Worm (Caenorhabditis elegans) whole organism, L4 larva: ENCODE measurements around the gene B0334.20.
A peak's percentile ranks its signal among the peaks of the same experiment; 100 is the strongest.

Experiments used
- F44E2.7 ChIP-seq: fragments of 200-800 bp; sonication (Bioruptor generic); IDR thresholded peaks from 2 replicates; pipeline ENCODE4 v2.1.2; 2022; ENCODE audit warnings: missing genetic modification characterization, missing compliant biosample characterization
- Y105C5A.15 ChIP-seq: fragments of 200-800 bp; sonication (Bioruptor generic); IDR thresholded peaks from 2 replicates; pipeline ENCODE4 v1.3.6; 2022; ENCODE audit warnings: missing genetic modification characterization, missing compliant biosample characterization
- Y48G9A.11 ChIP-seq: fragments of 200-800 bp; sonication (Bioruptor generic); IDR thresholded peaks from 2 replicates; pipeline ENCODE4 v1.3.6; 2022; ENCODE audit warnings: missing genetic modification reagents, missing genetic modification characterization, missing compliant biosample characterization
- aly-2 ChIP-seq: sonication (generic microtip); optimal IDR thresholded peaks from 2 replicates; lab custom pipeline; 2018; ENCODE audit warnings: missing biosample characterization, missing genetic modification characterization
- ama-1 ChIP-seq: fragments of 150-350 bp; optimal IDR thresholded peaks from 2 replicates; lab custom pipeline; 2014; ENCODE audit warnings: inconsistent platforms, mixed read lengths
- arid-1 ChIP-seq: fragments of 200-800 bp; sonication (Bioruptor generic); conservative IDR thresholded peaks from 2 replicates; pipeline ENCODE4 v1.3.6; 2022; ENCODE audit warnings: missing genetic modification reagents, missing genetic modification characterization, missing compliant biosample characterization
- ceh-28 ChIP-seq: fragments of 150-350 bp; optimal IDR thresholded peaks from 2 replicates; lab custom pipeline; 2014; ENCODE audit warnings: missing biosample characterization, missing genetic modification reagents, missing genetic modification characterization
- ces-1 ChIP-seq: fragments of 150-350 bp; sonication (generic microtip); optimal IDR thresholded peaks from 4 replicates; lab custom pipeline; 2014; ENCODE audit warnings: missing biosample characterization, missing genetic modification reagents, missing genetic modification characterization
- cey-2 ChIP-seq: sonication (generic microtip); optimal IDR thresholded peaks from 3 replicates; lab custom pipeline; 2017; ENCODE audit warnings: missing genetic modification characterization, mild to moderate bottlenecking, missing compliant biosample characterization, antibody characterized with exemption, borderline replicate concordance; ENCODE audit not compliant: insufficient read depth
- ctbp-1 ChIP-seq: fragments of 200-800 bp; sonication (Bioruptor generic); IDR thresholded peaks from 2 replicates; pipeline ENCODE4 v1.3.6; 2022; ENCODE audit warnings: missing genetic modification reagents, missing genetic modification characterization, missing compliant biosample characterization
- daf-16 ChIP-seq, 3 experiments: sonication (generic microtip); optimal IDR thresholded peaks; 2 replicates each; lab custom pipeline; 2016 to 2017; ENCODE audit warnings: missing genetic modification characterization in 3 of 3, missing genetic modification reagents in 3 of 3, mild to moderate bottlenecking in 2 of 3, missing compliant biosample characterization in 2 of 3, missing biosample characterization in 1 of 3, moderate library complexity in 1 of 3
- dmd-8 ChIP-seq: fragments of 200-800 bp; sonication (Bioruptor generic); IDR thresholded peaks from 2 replicates; pipeline ENCODE4 v1.3.6; 2022; ENCODE audit warnings: missing genetic modification characterization, missing compliant biosample characterization
- dpl-1 ChIP-seq: fragments of 150-350 bp; optimal IDR thresholded peaks from 2 replicates; lab custom pipeline; 2014; ENCODE audit warnings: missing biosample characterization, missing genetic modification reagents, missing genetic modification characterization
- dve-1 ChIP-seq: sonication (generic microtip); optimal IDR thresholded peaks from 2 replicates; lab custom pipeline; 2017; ENCODE audit warnings: antibody characterized with exemption, mild to moderate bottlenecking, missing genetic modification characterization, missing compliant biosample characterization; ENCODE audit not compliant: insufficient read depth
- fos-1 ChIP-seq: fragments of 150-350 bp; optimal IDR thresholded peaks from 2 replicates; lab custom pipeline; 2014; ENCODE audit warnings: missing biosample characterization, missing genetic modification characterization
- hlh-30 ChIP-seq: sonication (generic microtip); optimal IDR thresholded peaks from 2 replicates; lab custom pipeline; 2017; ENCODE audit warnings: antibody characterized with exemption, mild to moderate bottlenecking, missing genetic modification characterization, missing compliant biosample characterization; ENCODE audit not compliant: insufficient read depth
- hmg-1.1 ChIP-seq: fragments of 200-800 bp; sonication (Bioruptor generic); IDR thresholded peaks from 2 replicates; pipeline ENCODE4 v1.3.6; 2022; ENCODE audit warnings: missing genetic modification reagents, missing genetic modification characterization, missing compliant biosample characterization
- lin-13 ChIP-seq: fragments of 150-350 bp; optimal IDR thresholded peaks from 2 replicates; lab custom pipeline; 2014; ENCODE audit warnings: missing biosample characterization, missing genetic modification reagents, missing genetic modification characterization
- lin-15B ChIP-seq: fragments of 150-350 bp; sonication (generic microtip); optimal IDR thresholded peaks from 3 replicates; lab custom pipeline; 2014; ENCODE audit warnings: missing biosample characterization, missing genetic modification characterization
- lin-38 ChIP-seq: fragments of 200-800 bp; sonication (Bioruptor generic); IDR thresholded peaks from 2 replicates; pipeline ENCODE4 v1.3.6; 2022; ENCODE audit warnings: missing genetic modification reagents, missing genetic modification characterization, missing compliant biosample characterization
- lin-39 ChIP-seq: fragments of 150-350 bp; optimal IDR thresholded peaks from 2 replicates; lab custom pipeline; 2014; ENCODE audit warnings: missing biosample characterization, missing genetic modification reagents, missing genetic modification characterization
- lsy-2 ChIP-seq, 2 experiments: fragments of 150-350 bp in 1 of 2; sonication (generic microtip) in 1 of 2; optimal IDR thresholded peaks; 2 replicates each; lab custom pipeline; 2014 to 2017; ENCODE audit warnings: missing biosample characterization in 2 of 2, missing genetic modification characterization in 2 of 2
- madf-9 ChIP-seq: fragments of 200-800 bp; sonication (Bioruptor generic); conservative IDR thresholded peaks from 2 replicates; pipeline ENCODE4 v1.3.6; 2022; ENCODE audit warnings: missing genetic modification reagents, missing genetic modification characterization, missing compliant biosample characterization
- mep-1 ChIP-seq: fragments of 150-350 bp; sonication (generic microtip); optimal IDR thresholded peaks from 3 replicates; lab custom pipeline; 2014; ENCODE audit warnings: missing biosample characterization, missing genetic modification characterization
- mes-2 ChIP-seq: sonication (generic microtip); optimal IDR thresholded peaks from 2 replicates; lab custom pipeline; 2016; ENCODE audit warnings: missing genotype, mild to moderate bottlenecking, missing genetic modification characterization, missing compliant biosample characterization; ENCODE audit not compliant: poor library complexity, severe bottlenecking
- mxl-2 ChIP-seq: fragments of 200-800 bp; sonication (Bioruptor generic); conservative IDR thresholded peaks from 2 replicates; pipeline ENCODE4 v1.3.6; 2022; ENCODE audit warnings: missing genetic modification reagents, missing genetic modification characterization, missing compliant biosample characterization
- nhr-102 ChIP-seq: sonication (generic microtip); optimal IDR thresholded peaks from 2 replicates; lab custom pipeline; 2016; ENCODE audit warnings: mild to moderate bottlenecking, missing genetic modification characterization, moderate library complexity, missing compliant biosample characterization
- nhr-111 ChIP-seq: fragments of 200-800 bp; sonication (Bioruptor generic); optimal IDR thresholded peaks from 2 replicates; lab custom pipeline; 2018; ENCODE audit warnings: mild to moderate bottlenecking, missing genetic modification characterization, missing compliant biosample characterization
- nhr-28 ChIP-seq: fragments of 150-350 bp; optimal IDR thresholded peaks from 2 replicates; lab custom pipeline; 2014; ENCODE audit warnings: missing biosample characterization, missing genetic modification characterization
- nhr-42 ChIP-seq: fragments of 200-800 bp; sonication (Bioruptor generic); IDR thresholded peaks from 2 replicates; pipeline ENCODE4 v1.3.6; 2022; ENCODE audit warnings: missing genetic modification characterization, missing compliant biosample characterization
- nhr-6 ChIP-seq: fragments of 150-350 bp; optimal IDR thresholded peaks from 2 replicates; lab custom pipeline; 2014; ENCODE audit warnings: missing biosample characterization, missing genetic modification characterization
- pqm-1 ChIP-seq: sonication (generic microtip); optimal IDR thresholded peaks from 2 replicates; lab custom pipeline; 2017; ENCODE audit warnings: missing biosample characterization, missing genetic modification characterization
- rbr-2 ChIP-seq: sonication (generic microtip); optimal IDR thresholded peaks from 2 replicates; lab custom pipeline; 2016; ENCODE audit warnings: missing genotype, missing genetic modification characterization, missing compliant biosample characterization
- set-16 ChIP-seq: fragments of 200-800 bp; sonication (Bioruptor generic); IDR thresholded peaks from 2 replicates; pipeline ENCODE4 v1.3.6; 2022; ENCODE audit warnings: missing genetic modification reagents, missing genetic modification characterization, missing compliant biosample characterization
- skn-1 ChIP-seq: fragments of 150-350 bp; optimal IDR thresholded peaks from 2 replicates; lab custom pipeline; 2014; ENCODE audit warnings: missing biosample characterization, missing genetic modification characterization
- snpc-1.2 ChIP-seq: fragments of 200-800 bp; sonication (Bioruptor generic); IDR thresholded peaks from 2 replicates; pipeline ENCODE4 v1.3.6; 2022; ENCODE audit warnings: missing genetic modification reagents, missing genetic modification characterization, missing compliant biosample characterization
- spr-3 ChIP-seq: fragments of 200-800 bp; sonication (Bioruptor generic); optimal IDR thresholded peaks from 2 replicates; lab custom pipeline; 2018; ENCODE audit warnings: mild to moderate bottlenecking, missing genetic modification characterization, missing compliant biosample characterization
- tag-97 ChIP-seq: fragments of 200-800 bp; sonication (Bioruptor generic); IDR thresholded peaks from 2 replicates; pipeline ENCODE4 v1.3.6; 2022; ENCODE audit warnings: missing genetic modification characterization, missing compliant biosample characterization
- unc-62 ChIP-seq, 3 experiments: fragments of 150-350 bp in 1 of 3; sonication (generic microtip); optimal IDR thresholded peaks in 2 of 3; peaks in 1 of 3; 1 replicate in 1 of 3; 2 replicates in 2 of 3; lab custom pipeline; 2014 to 2017; ENCODE audit warnings: missing biosample characterization in 3 of 3, missing genetic modification characterization in 3 of 3, missing genetic modification reagents in 3 of 3, missing genotype in 1 of 3
- zfp-3 ChIP-seq: fragments of 200-800 bp; sonication (Bioruptor generic); conservative IDR thresholded peaks from 2 replicates; pipeline ENCODE4 v1.3.6; 2022; ENCODE audit warnings: missing genetic modification reagents, missing genetic modification characterization, missing compliant biosample characterization
- zip-2 ChIP-seq: fragments of 150-350 bp; optimal IDR thresholded peaks from 2 replicates; lab custom pipeline; 2014; ENCODE audit warnings: missing biosample characterization, missing genetic modification characterization

The B0334.20 gene

DNA sequence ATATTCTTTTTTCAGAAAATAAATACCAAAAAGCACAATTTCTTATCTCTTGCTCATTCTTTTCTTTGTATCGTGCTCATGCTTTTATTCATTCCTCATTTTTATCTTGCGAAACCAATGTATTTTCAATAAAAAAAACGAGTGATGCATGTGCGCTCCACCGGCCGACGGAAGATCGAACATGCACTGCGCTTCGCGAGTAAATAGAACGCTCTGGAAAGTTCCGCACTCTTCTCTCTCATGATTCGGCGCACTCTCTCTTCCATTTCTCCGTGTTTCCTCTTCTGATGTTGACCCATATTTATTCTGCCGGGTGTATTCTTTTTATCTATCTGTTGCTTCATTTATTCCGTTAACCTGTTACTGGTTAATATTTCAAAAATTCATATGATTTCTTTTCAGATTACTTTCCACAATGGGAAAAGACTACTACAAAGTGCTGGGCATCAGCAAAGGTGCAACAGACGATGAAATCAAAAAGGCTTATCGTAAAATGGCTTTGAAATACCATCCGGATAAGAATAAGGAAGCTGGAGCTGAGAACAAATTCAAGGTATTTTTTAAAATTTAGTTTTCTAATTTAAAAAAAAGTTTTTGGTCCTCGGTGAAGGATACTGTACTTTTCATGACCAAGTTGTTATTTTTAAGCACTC lies 45.2 kb upstream of the B0334.20 start, which contains the start of gene dnj-13 (continued):
- TF ChIP-seq lin-39 (tag; lab: Kevin White, UChicago) (no peak), tag-97 (GFP tag; lab: Robert Waterston, UW) (peak; percentile 87; the same call in 1 of the 2 replicates), spr-3 (GFP tag; lab: Kevin White, UChicago) (peak; percentile 94), rbr-2 (tag; lab: Kevin White, UChicago) (peak; percentile 96), ctbp-1 (GFP tag; lab: Robert Waterston, UW) (peak; percentile 95), mep-1 (tag; lab: Kevin White, UChicago) (peak; percentile 96), mxl-2 (GFP tag; lab: Robert Waterston, UW) (peak; percentile 55; the same call in 1 of the 2 replicates), lin-15B (tag; lab: Kevin White, UChicago) (no peak), F44E2.7 (no peak), aly-2 (tag; lab: Kevin White, UChicago) (no peak), skn-1 (tag; lab: Kevin White, UChicago) (no peak), nhr-6 (tag; lab: Kevin White, UChicago) (peak; percentile 80), madf-9 (GFP tag; lab: Robert Waterston, UW) (peak; percentile 94), zfp-3 (GFP tag; lab: Robert Waterston, UW) (peak; percentile 98), dve-1 (tag; lab: Kevin White, UChicago) (peak; percentile 98), cey-2 (tag; lab: Kevin White, UChicago) (no peak), dmd-8 (GFP tag; lab: Robert Waterston, UW) (peak; percentile 84), nhr-111 (GFP tag; lab: Kevin White, UChicago) (peak; percentile 96), nhr-42 (GFP tag; lab: Robert Waterston, UW) (peak; percentile 95), ces-1 (GFP tag; lab: Kevin White, UChicago) (no peak), unc-62 (GFP tag; optimal IDR thresholded peaks at IDR 0.05 in 1 of 2; lab: Kevin White, UChicago) (peak in 1 of 2 experiments; percentile 84), unc-62 (tag; optimal IDR thresholded peaks at IDR 0.05; lab: Kevin White, UChicago) (no peak)
- TF ChIP-seq, all 104 proteins: peak for 78

DNA sequence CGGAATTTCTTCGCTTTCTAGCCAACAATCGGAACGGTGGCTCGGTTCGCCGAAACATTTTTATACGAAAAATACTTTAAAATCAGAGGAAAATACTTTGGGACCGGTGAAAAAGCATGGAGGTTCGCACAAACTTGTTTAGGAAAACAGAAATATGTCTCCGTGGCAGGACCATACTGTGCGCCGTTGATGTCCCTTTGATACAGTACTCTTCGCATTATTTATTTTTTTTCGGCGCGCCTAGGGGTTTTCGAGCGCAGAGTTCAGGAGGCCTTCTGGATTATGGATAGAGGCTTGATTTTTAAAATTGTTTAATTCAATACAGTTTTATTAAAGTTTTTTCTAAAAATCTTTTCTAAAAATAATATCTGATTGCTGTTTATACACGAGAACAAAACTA lies 44.5 kb upstream of the B0334.20 start, which contains the start of gene F54D5.9:
F54D5.9 (minus strand) TSS at position 115 of the 400 bp plus-strand sequence.
- TF ChIP-seq Y48G9A.11 (no peak), set-16 (GFP tag; lab: Robert Waterston, UW) (no peak), lin-38 (GFP tag; lab: Robert Waterston, UW) (peak; percentile 14), zip-2 (tag; lab: Kevin White, UChicago) (no peak)

DNA sequence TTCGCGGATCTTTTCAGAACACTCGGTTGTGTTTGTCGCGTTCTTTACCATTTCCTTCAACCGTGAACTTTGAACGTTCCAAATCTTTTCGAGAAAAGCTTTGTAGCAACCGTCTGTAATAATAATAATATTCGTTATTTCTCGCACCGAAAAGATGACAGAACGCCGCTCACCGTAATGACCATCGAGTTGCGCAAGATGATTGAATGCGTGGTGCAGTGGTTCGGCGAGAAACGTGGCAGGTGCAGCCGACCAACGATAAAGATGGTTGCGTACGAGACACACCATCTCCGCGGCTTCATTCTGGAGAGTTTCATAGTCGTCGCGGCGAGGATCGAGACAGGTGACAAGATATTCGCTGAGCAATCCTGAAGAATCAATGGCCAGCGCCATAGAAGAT lies 42.7 kb upstream of the B0334.20 start:
- no peak for TF ChIP-seq Y105C5A.15 (GFP tag; lab: Robert Waterston, UW)
- no peak for TF ChIP-seq ctbp-1 (GFP tag; lab: Robert Waterston, UW)
- no peak for TF ChIP-seq mxl-2 (GFP tag; lab: Robert Waterston, UW)
- no peak for TF ChIP-seq snpc-1.2 (GFP tag; lab: Robert Waterston, UW)
- no peak for TF ChIP-seq lsy-2 (tag; optimal IDR thresholded peaks at IDR 0.05; lab: Kevin White, UChicago)
- no peak for TF ChIP-seq tag-97 (GFP tag; lab: Robert Waterston, UW)
- TF ChIP-seq, all 104 proteins: peak for 0

DNA sequence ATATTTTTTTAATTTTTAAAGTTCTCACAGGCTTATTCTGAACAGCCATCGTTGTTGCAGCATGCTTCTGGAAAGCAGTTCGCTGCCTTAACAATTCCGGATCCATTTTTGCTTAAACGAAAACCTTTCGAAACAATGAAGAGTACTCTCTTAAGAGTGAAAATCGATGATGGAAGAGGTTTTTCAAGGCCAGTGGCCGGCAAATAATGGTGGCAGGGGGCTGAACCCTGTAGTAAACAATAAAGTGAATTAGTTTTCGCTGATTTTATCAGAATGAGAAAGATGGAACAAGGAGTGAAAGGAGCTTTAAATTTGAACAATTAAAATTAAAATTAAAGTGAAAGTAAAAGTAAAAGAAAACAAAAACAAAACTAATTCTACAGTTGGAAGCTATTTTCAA lies 42.1 kb upstream of the B0334.20 start, which contains the start of gene gtf-2E2:
gtf-2E2 (minus strand) TSS at position 111 of the 400 bp plus-strand sequence.
- peak; percentile 3 for TF ChIP-seq nhr-6 (tag; lab: Kevin White, UChicago)
- no peak for TF ChIP-seq fos-1
- TF ChIP-seq pqm-1: no peak
- no peak for TF ChIP-seq zfp-3 (GFP tag; lab: Robert Waterston, UW)
- peak; percentile 18; the same call in 1 of the 2 replicates for TF ChIP-seq lin-38 (GFP tag; lab: Robert Waterston, UW)
- TF ChIP-seq ceh-28 (tag; lab: Kevin White, UChicago): peak; percentile 47
- peak; percentile 6 for TF ChIP-seq hlh-30
- TF ChIP-seq lin-13 (GFP tag; lab: Kevin White, UChicago): peak; percentile 51
- TF ChIP-seq unc-62 (GFP tag; optimal IDR thresholded peaks at IDR 0.05 in 1 of 2; lab: Kevin White, UChicago): no peak
- TF ChIP-seq unc-62 (tag; optimal IDR thresholded peaks at IDR 0.05; lab: Kevin White, UChicago): no peak
- no peak for TF ChIP-seq nhr-102 (tag; lab: Kevin White, UChicago)
- TF ChIP-seq mes-2 (tag; lab: Kevin White, UChicago): peak; percentile 82
- TF ChIP-seq dpl-1 (GFP tag; lab: Kevin White, UChicago): peak; percentile 34
- peak; percentile 20 for TF ChIP-seq mep-1 (tag; lab: Kevin White, UChicago)
- TF ChIP-seq ama-1 (lab: Kevin White, UChicago): peak; percentile 32
- no peak for TF ChIP-seq daf-16 (GFP tag; optimal IDR thresholded peaks at IDR 0.05; lab: Kevin White, UChicago)
- TF ChIP-seq daf-16 (tag; optimal IDR thresholded peaks at IDR 0.05; lab: Kevin White, UChicago): peak; percentile 68
- TF ChIP-seq nhr-28: peak; percentile 11
- peak in 1 of 2 experiments; percentile 61 for TF ChIP-seq lsy-2 (tag; optimal IDR thresholded peaks at IDR 0.05; lab: Kevin White, UChicago)
- TF ChIP-seq arid-1 (GFP tag; lab: Robert Waterston, UW): peak; percentile 42; the same call in 1 of the 2 replicates
- TF ChIP-seq hmg-1.1 (GFP tag; lab: Robert Waterston, UW): no peak
